Worm (Caenorhabditis elegans): Measurements from ENCODE around the gene cogc-2.

Gene cogc-2

ce11 chrIV:7046641-7047361 lies 7.4 kb upstream of the cogc-2 start:
- no peak for TF ChIP-seq ama-1 (optimal IDR thresholded peaks at IDR 0.05)
- no peak for TF ChIP-seq tbx-37 (GFP tag; conservative IDR thresholded peaks at IDR 0.05)
- no peak for TF ChIP-seq hmbx-1 (tag; optimal IDR thresholded peaks at IDR 0.05)
- no peak for TF ChIP-seq ceh-36 (tag; optimal IDR thresholded peaks at IDR 0.05)
- no peak for TF ChIP-seq pes-1 (GFP tag; IDR thresholded peaks at IDR 0.05)
- no peak for TF ChIP-seq tbx-11 (GFP tag; IDR thresholded peaks at IDR 0.05)
- TF ChIP-seq scrt-1 (GFP tag; IDR thresholded peaks at IDR 0.05): no peak
- TF ChIP-seq aly-1 (tag; optimal IDR thresholded peaks at IDR 0.05): no peak
- no peak for TF ChIP-seq ets-7 (tag; optimal IDR thresholded peaks at IDR 0.05)
- no peak for TF ChIP-seq flt-1 (GFP tag; IDR thresholded peaks at IDR 0.05)
- TF ChIP-seq B0310.2 (tag; optimal IDR thresholded peaks at IDR 0.05): no peak
- TF ChIP-seq hmg-4 (GFP tag; optimal IDR thresholded peaks at IDR 0.05): no peak
- no peak for TF ChIP-seq ceh-13 (GFP tag; optimal IDR thresholded peaks at IDR 0.05)

DNA sequence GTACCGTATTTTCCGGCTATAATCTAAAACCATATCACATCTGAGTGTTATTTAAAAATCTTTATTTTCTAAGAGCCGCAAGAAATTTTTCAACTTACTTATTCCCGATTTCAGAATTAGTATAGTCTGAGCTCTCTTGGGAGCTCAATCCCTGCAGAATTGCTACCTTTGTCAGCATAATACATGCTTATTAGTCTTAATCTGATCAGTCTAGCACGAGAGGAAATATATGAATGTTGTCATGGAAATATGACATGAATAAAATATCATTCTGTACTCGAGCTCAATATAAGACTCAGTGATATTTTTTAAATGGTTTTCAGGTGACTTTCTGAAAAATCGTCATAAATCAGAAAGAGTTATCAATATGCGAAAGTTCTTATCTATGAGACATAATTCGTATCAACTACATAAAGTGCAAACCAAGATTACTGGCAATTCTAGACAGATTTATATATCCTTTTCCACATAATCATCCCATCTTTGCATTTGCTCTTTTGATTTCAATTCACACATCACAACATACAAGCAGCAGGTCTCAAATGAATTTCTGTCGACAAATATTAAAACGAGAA lies 6.1 kb upstream of the cogc-2 start:
- no peak for TF ChIP-seq tra-4 (tag; optimal IDR thresholded peaks at IDR 0.05)
- no peak for TF ChIP-seq ceh-13 (GFP tag; optimal IDR thresholded peaks at IDR 0.05)
- TF ChIP-seq hmbx-1 (tag; optimal IDR thresholded peaks at IDR 0.05): no peak
- TF ChIP-seq pes-1 (GFP tag; IDR thresholded peaks at IDR 0.05): no peak

- TF ChIP-seq F13C5.2 (tag; optimal IDR thresholded peaks at IDR 0.05) (no peak), tbx-37 (GFP tag; conservative IDR thresholded peaks at IDR 0.05) (no peak), hnd-1 (tag; optimal IDR thresholded peaks at IDR 0.05) (no peak), ceh-36 (tag; optimal IDR thresholded peaks at IDR 0.05) (no peak), pes-1 (GFP tag; IDR thresholded peaks at IDR 0.05) (no peak), sea-1 (GFP tag; conservative IDR thresholded peaks at IDR 0.05) (no peak), ama-1 (optimal IDR thresholded peaks at IDR 0.05) (no peak), tbx-11 (GFP tag; IDR thresholded peaks at IDR 0.05) (no peak), hmg-4 (GFP tag; optimal IDR thresholded peaks at IDR 0.05) (no peak), ets-7 (tag; optimal IDR thresholded peaks at IDR 0.05) (no peak), hmbx-1 (tag; optimal IDR thresholded peaks at IDR 0.05) (no peak), B0310.2 (tag; optimal IDR thresholded peaks at IDR 0.05) (no peak), aly-1 (tag; optimal IDR thresholded peaks at IDR 0.05) (no peak), scrt-1 (GFP tag; IDR thresholded peaks at IDR 0.05) (no peak), flt-1 (GFP tag; IDR thresholded peaks at IDR 0.05) (no peak), tra-4 (tag; optimal IDR thresholded peaks at IDR 0.05) (no peak), ceh-13 (GFP tag; optimal IDR thresholded peaks at IDR 0.05) (no peak)
These were observed 5.3 kb upstream of the cogc-2 start, which contains the start of gene tin-9.1 for ce11 chrIV:7044552-7045139. Gene tin-9.1 (minus strand): TSS chrIV:7044602.

DNA sequence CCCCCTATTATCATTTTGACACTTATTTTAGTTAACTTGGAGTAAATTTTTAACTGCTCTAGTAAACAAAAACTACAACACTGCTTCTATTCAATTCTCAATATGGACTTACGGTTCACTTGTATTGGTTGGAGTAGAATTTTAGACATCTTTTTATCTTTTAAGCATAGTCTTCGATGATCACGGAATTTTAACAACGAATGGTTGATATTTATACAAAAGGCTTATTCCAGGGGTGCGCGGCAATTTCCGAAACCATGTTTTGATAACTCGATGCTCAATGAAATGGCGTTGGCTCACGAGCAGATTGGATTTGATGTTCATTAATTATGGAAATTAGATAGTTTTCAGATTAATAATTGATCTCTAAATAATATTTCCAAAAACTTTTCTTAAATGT lies 4.0 kb upstream of the cogc-2 start:
- TF ChIP-seq scrt-1 (GFP tag; IDR thresholded peaks at IDR 0.05): no peak
- TF ChIP-seq B0310.2 (tag; optimal IDR thresholded peaks at IDR 0.05): no peak
- no peak for TF ChIP-seq sea-1 (GFP tag; conservative IDR thresholded peaks at IDR 0.05)

ce11 chrIV:7036790-7037189 lies 2.6 kb downstream of the cogc-2 start, which contains the start of gene ufl-1:
Gene ufl-1 (minus strand): TSS chrIV:7036859.
- TF ChIP-seq ets-7 (tag; optimal IDR thresholded peaks at IDR 0.05): no peak
- no peak for TF ChIP-seq sea-1 (GFP tag; conservative IDR thresholded peaks at IDR 0.05)

ce11 chrIV:7035823-7036222 lies 3.6 kb downstream of the cogc-2 start, which contains the start of gene C06G3.3:
Gene C06G3.3 (plus strand): TSS chrIV:7036123.
- TF ChIP-seq tra-4 (tag; optimal IDR thresholded peaks at IDR 0.05): no peak
- no peak for TF ChIP-seq pes-1 (GFP tag; IDR thresholded peaks at IDR 0.05)
- TF ChIP-seq hnd-1 (tag; optimal IDR thresholded peaks at IDR 0.05): no peak
- no peak for TF ChIP-seq tbx-11 (GFP tag; IDR thresholded peaks at IDR 0.05)
- TF ChIP-seq sea-1 (GFP tag; conservative IDR thresholded peaks at IDR 0.05): no peak
- TF ChIP-seq ama-1 (optimal IDR thresholded peaks at IDR 0.05): no peak
- TF ChIP-seq tbx-37 (GFP tag; conservative IDR thresholded peaks at IDR 0.05): no peak

DNA sequence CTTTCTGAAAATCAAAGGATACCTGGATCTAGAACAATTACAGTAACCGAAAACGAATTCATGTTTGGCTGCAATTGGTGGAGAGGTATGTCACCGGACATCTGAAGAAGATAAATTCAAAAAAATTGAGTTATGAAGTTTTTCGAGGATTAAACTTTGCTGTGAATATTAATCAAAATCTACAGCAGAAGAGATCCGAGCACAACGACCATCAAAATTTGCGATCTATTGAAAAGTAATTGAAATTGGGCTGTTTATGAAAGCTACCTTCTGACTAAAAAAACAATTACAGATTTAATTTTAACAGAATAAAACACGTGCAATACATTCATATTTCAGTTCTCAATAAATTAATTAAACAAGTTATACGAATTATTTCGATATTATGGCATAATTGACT lies 6.9 kb downstream of the cogc-2 start, which contains the start of gene C06G3.8:
C06G3.8 (minus strand) TSS at position 101 of the 400 bp plus-strand sequence.
- TF ChIP-seq hmbx-1 (tag; optimal IDR thresholded peaks at IDR 0.05): no peak
- no peak for TF ChIP-seq tra-4 (tag; optimal IDR thresholded peaks at IDR 0.05)
- no peak for TF ChIP-seq pes-1 (GFP tag; IDR thresholded peaks at IDR 0.05)
- TF ChIP-seq tbx-37 (GFP tag; conservative IDR thresholded peaks at IDR 0.05): no peak
- TF ChIP-seq flt-1 (GFP tag; IDR thresholded peaks at IDR 0.05): no peak
- no peak for TF ChIP-seq tbx-11 (GFP tag; IDR thresholded peaks at IDR 0.05)
- no peak for TF ChIP-seq ets-7 (tag; optimal IDR thresholded peaks at IDR 0.05)
- TF ChIP-seq hnd-1 (tag; optimal IDR thresholded peaks at IDR 0.05): no peak
- no peak for TF ChIP-seq scrt-1 (GFP tag; IDR thresholded peaks at IDR 0.05)
- TF ChIP-seq B0310.2 (tag; optimal IDR thresholded peaks at IDR 0.05): no peak
- TF ChIP-seq aly-1 (tag; optimal IDR thresholded peaks at IDR 0.05): no peak
- no peak for TF ChIP-seq sea-1 (GFP tag; conservative IDR thresholded peaks at IDR 0.05)
- no peak for TF ChIP-seq F13C5.2 (tag; optimal IDR thresholded peaks at IDR 0.05)
- TF ChIP-seq hmg-4 (GFP tag; optimal IDR thresholded peaks at IDR 0.05): no peak
- TF ChIP-seq ceh-13 (GFP tag; optimal IDR thresholded peaks at IDR 0.05): no peak
- TF ChIP-seq ceh-36 (tag; optimal IDR thresholded peaks at IDR 0.05): no peak
- no peak for TF ChIP-seq ama-1 (optimal IDR thresholded peaks at IDR 0.05)

ce11 chrIV:7031019-7031418 lies 8.4 kb downstream of the cogc-2 start:
- TF ChIP-seq sea-1 (GFP tag; conservative IDR thresholded peaks at IDR 0.05) (no peak), tbx-37 (GFP tag; conservative IDR thresholded peaks at IDR 0.05) (no peak), hmbx-1 (tag; optimal IDR thresholded peaks at IDR 0.05) (no peak), scrt-1 (GFP tag; IDR thresholded peaks at IDR 0.05) (no peak), ama-1 (optimal IDR thresholded peaks at IDR 0.05) (no peak), B0310.2 (tag; optimal IDR thresholded peaks at IDR 0.05) (no peak), aly-1 (tag; optimal IDR thresholded peaks at IDR 0.05) (no peak), flt-1 (GFP tag; IDR thresholded peaks at IDR 0.05) (no peak), hmg-4 (GFP tag; optimal IDR thresholded peaks at IDR 0.05) (no peak), ets-7 (tag; optimal IDR thresholded peaks at IDR 0.05) (no peak), F13C5.2 (tag; optimal IDR thresholded peaks at IDR 0.05) (no peak), tra-4 (tag; optimal IDR thresholded peaks at IDR 0.05) (no peak), tbx-11 (GFP tag; IDR thresholded peaks at IDR 0.05) (no peak), pes-1 (GFP tag; IDR thresholded peaks at IDR 0.05) (no peak), ceh-13 (GFP tag; optimal IDR thresholded peaks at IDR 0.05) (no peak), hnd-1 (tag; optimal IDR thresholded peaks at IDR 0.05) (no peak), ceh-36 (tag; optimal IDR thresholded peaks at IDR 0.05) (no peak)
